Fruit fly (Drosophila melanogaster) whole organism, embryonic: ENCODE data around the gene Srg2.

Experiments used
- CG11560 ChIP-seq: fragments of 200-800 bp; sonication (Bioruptor generic); IDR thresholded peaks from 3 replicates; pipeline ENCODE4 v1.3.6; 2022; ENCODE audit warnings: missing biosample characterization, missing genetic modification characterization
- CG31224 ChIP-seq: fragments of 200-800 bp; sonication (Bioruptor generic); IDR thresholded peaks from 2 replicates; pipeline ENCODE4 v1.3.6; 2022; ENCODE audit warnings: missing biosample characterization, missing genetic modification characterization
- CG34376 ChIP-seq: fragments of 200-800 bp; sonication (Bioruptor generic); optimal IDR thresholded peaks from 2 replicates; lab custom pipeline; 2018; ENCODE audit warnings: missing biosample characterization, mild to moderate bottlenecking, missing genetic modification characterization
- CG6654 ChIP-seq: fragments of 200-800 bp; sonication (Bioruptor generic); optimal IDR thresholded peaks from 2 replicates; lab custom pipeline; 2017; ENCODE audit warnings: missing biosample characterization, mild to moderate bottlenecking, missing genetic modification characterization
- NK7.1 ChIP-seq: fragments of 200-800 bp; sonication (Bioruptor generic); optimal IDR thresholded peaks from 3 replicates; lab custom pipeline; 2016; ENCODE audit warnings: missing biosample characterization, missing genetic modification characterization
- fd102C ChIP-seq: fragments of 200-800 bp; sonication (Bioruptor generic); optimal IDR thresholded peaks from 2 replicates; lab custom pipeline; 2018; ENCODE audit warnings: missing biosample characterization, mild to moderate bottlenecking, missing genetic modification characterization, moderate library complexity
- mam ChIP-seq: fragments of 200-800 bp; sonication (Bioruptor generic); optimal IDR thresholded peaks from 3 replicates; lab custom pipeline; 2016; ENCODE audit warnings: missing biosample characterization, missing genetic modification characterization
- nmo ChIP-seq: fragments of 200-800 bp; sonication (Bioruptor generic); optimal IDR thresholded peaks from 2 replicates; lab custom pipeline; 2018; ENCODE audit warnings: missing biosample characterization, mild to moderate bottlenecking, missing genetic modification characterization, moderate library complexity

- TF ChIP-seq nmo (GFP tag; lab: Kevin White, UChicago), result no peak
- TF ChIP-seq CG11560 (tag; lab: Robert Waterston, UW), result no peak
- TF ChIP-seq CG6654 (GFP tag; lab: Kevin White, UChicago), result no peak
- TF ChIP-seq CG34376 (GFP tag; lab: Kevin White, UChicago), result no peak
- no peak for TF ChIP-seq CG31224 (GFP tag; lab: Robert Waterston, UW)
- TF ChIP-seq mam, result no peak
- no peak for TF ChIP-seq NK7.1
- TF ChIP-seq fd102C (GFP tag; lab: Kevin White, UChicago), result no peak
These were observed 8.3 kb downstream of the Srg2 start, which contains the start of gene CG14160 for dm6 chr3L:10089350-10090266.
